Worm (Caenorhabditis elegans): ENCODE data around the gene F13H8.1.

- TF ChIP-seq him-1 (tag; optimal IDR thresholded peaks at IDR 0.05): no peak
- no peak for TF ChIP-seq W03F9.2 (tag; optimal IDR thresholded peaks at IDR 0.05)
- TF ChIP-seq dao-5 (tag; optimal IDR thresholded peaks at IDR 0.05): no peak
Observed at ce11 chrII:6303209-6303740, 20.1 kb downstream of the F13H8.1 start, which contains the start of gene C29F5.1.
